Worm (Caenorhabditis elegans): Measurements from ENCODE around the gene F58A3.4.

F58A3.4 gene

DNA sequence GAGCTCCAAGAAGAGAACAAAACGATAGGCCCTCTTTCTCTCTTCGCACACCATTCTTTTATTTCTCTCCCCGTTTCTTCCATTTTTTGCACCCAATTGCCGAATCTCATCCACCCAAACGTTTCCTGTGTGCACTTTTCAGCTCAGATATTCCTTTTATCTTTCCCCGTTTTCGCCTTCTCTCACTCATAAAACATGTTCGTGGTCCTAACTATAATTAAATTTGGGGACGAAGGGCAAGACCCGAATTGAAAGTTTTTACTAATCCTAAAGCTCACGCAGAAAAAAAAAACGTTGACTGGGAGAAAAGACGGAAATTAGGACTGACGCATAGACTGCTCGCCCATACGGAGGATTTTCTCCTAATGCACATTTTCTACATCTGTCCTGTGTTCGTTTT lies 45.0 kb downstream of the F58A3.4 start:
- TF ChIP-seq ces-1 (GFP tag; optimal IDR thresholded peaks at IDR 0.05) (peak; percentile 54), gei-8 (GFP tag; optimal IDR thresholded peaks at IDR 0.05) (no peak)

DNA sequence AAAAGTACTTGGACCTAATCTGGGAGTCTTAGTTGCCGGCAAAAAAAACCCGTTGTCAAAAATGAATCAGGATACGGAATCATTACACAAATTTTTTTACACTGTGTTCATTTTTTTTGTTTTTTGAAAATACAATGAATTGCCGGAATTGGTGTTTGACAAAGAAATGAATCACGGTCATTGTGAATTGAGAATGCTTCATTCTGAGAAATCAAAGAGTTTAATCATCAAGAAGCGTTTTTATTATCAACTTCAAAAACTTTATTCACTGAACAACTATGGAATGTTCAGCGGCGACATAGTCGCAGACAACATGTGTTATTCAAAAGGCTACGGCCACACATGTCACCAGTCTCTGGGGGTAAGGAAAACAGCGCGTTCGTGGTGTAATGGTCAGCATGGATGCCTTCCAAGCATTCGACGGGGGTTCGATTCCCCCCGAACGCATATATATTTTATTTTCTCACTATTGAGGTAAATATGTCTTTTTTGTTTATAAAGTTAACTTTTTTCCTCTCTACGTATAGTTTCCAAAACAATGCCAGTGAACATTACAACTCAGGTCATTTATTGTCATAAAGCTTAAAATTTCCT lies 46.9 kb downstream of the F58A3.4 start, which contains the start of gene nas-10:
Gene nas-10, minus strand, starts transcription at position 51 of the 594 bp plus-strand sequence.
- TF ChIP-seq nhr-102 (tag; optimal IDR thresholded peaks at IDR 0.05) = no peak
- peak; percentile 91 for TF ChIP-seq arid-1 (GFP tag; conservative IDR thresholded peaks at IDR 0.05)
- TF ChIP-seq R02D3.7 (tag; optimal IDR thresholded peaks at IDR 0.05) = no peak
- peak; percentile 90 for TF ChIP-seq ctbp-1 (GFP tag; IDR thresholded peaks at IDR 0.05)
- peak; percentile 26 for TF ChIP-seq nhr-25 (tag; optimal IDR thresholded peaks at IDR 0.05; ENCODE audit: borderline replicate concordance, insufficient read depth)
- TF ChIP-seq unc-39 (tag; optimal IDR thresholded peaks at IDR 0.05) = no peak
- TF ChIP-seq ceh-44 (GFP tag; IDR thresholded peaks at IDR 0.05) = peak; percentile 73; the same call in 1 of the 2 replicates
- peak; percentile 23 for TF ChIP-seq unc-130 (GFP tag; optimal IDR thresholded peaks at IDR 0.05)
- peak; percentile 46 for TF ChIP-seq nhr-28 (tag; optimal IDR thresholded peaks at IDR 0.05)
- no peak for TF ChIP-seq mdt-29 (GFP tag; IDR thresholded peaks at IDR 0.05)
- TF ChIP-seq lin-1 (GFP tag; IDR thresholded peaks at IDR 0.05) = peak; percentile 94
- TF ChIP-seq snpc-4 (tag; optimal IDR thresholded peaks at IDR 0.05) = no peak
- TF ChIP-seq nhr-237 (tag; optimal IDR thresholded peaks at IDR 0.05) = no peak
- TF ChIP-seq lim-7 (GFP tag; IDR thresholded peaks at IDR 0.05) = peak; percentile 91
- TF ChIP-seq tra-1 (GFP tag; IDR thresholded peaks at IDR 0.05) = peak; percentile 90
- no peak for TF ChIP-seq zag-1 (tag; optimal IDR thresholded peaks at IDR 0.05)
- TF ChIP-seq nhr-6 (tag; optimal IDR thresholded peaks at IDR 0.05) = no peak
- TF ChIP-seq zip-11 (GFP tag; IDR thresholded peaks at IDR 0.05) = 0 out of 2 replicates have a peak, but pooled peaks have one; percentile 48
- peak; percentile 51; the same call in 1 of the 2 replicates for TF ChIP-seq nhr-42 (GFP tag; IDR thresholded peaks at IDR 0.05)
- TF ChIP-seq hmg-1.1 (GFP tag; IDR thresholded peaks at IDR 0.05) = peak; percentile 96
- peak; percentile 29 for TF ChIP-seq T20F7.1 (GFP tag; optimal IDR thresholded peaks at IDR 0.05)
- no peak for TF ChIP-seq aly-2 (tag; optimal IDR thresholded peaks at IDR 0.05)
- no peak for TF ChIP-seq lin-15B (tag; optimal IDR thresholded peaks at IDR 0.05)
- no peak for TF ChIP-seq ceh-62 (tag; optimal IDR thresholded peaks at IDR 0.05)
- TF ChIP-seq madf-9 (GFP tag; conservative IDR thresholded peaks at IDR 0.05) = peak; percentile 85
- TF ChIP-seq ZK546.5 (tag; optimal IDR thresholded peaks at IDR 0.05) = no peak
- peak; percentile 90 for TF ChIP-seq vab-7 (GFP tag; IDR thresholded peaks at IDR 0.05)
- TF ChIP-seq F10B5.3 (tag; optimal IDR thresholded peaks at IDR 0.05) = peak; percentile 43
- TF ChIP-seq spr-1 (tag; optimal IDR thresholded peaks at IDR 0.05) = peak; percentile 71
- peak; percentile 53 for TF ChIP-seq nhr-77 (tag; optimal IDR thresholded peaks at IDR 0.05)
- TF ChIP-seq daf-16 (GFP tag; optimal IDR thresholded peaks at IDR 0.05) = peak in 1 of 2 experiments; percentile 72
- peak; percentile 83 for TF ChIP-seq daf-16 (tag; optimal IDR thresholded peaks at IDR 0.05)
- no peak for TF ChIP-seq saeg-2 (GFP tag; IDR thresholded peaks at IDR 0.05)
- no peak for TF ChIP-seq ztf-7 (tag; optimal IDR thresholded peaks at IDR 0.05)
- TF ChIP-seq zfp-3 (GFP tag; conservative IDR thresholded peaks at IDR 0.05) = peak; percentile 63; the same call in 1 of the 2 replicates
- TF ChIP-seq lsy-2 (tag; optimal IDR thresholded peaks at IDR 0.05) = no peak
- peak; percentile 70 for TF ChIP-seq php-3 (GFP tag; IDR thresholded peaks at IDR 0.05)
- no peak for TF ChIP-seq ceh-28 (tag; optimal IDR thresholded peaks at IDR 0.05)
- TF ChIP-seq duxl-1 (tag; optimal IDR thresholded peaks at IDR 0.05; ENCODE audit: poor library complexity) = peak; percentile 74
- no peak for TF ChIP-seq ceh-32 (tag; optimal IDR thresholded peaks at IDR 0.05; ENCODE audit: poor library complexity)
- TF ChIP-seq daf-8 (GFP tag; IDR thresholded peaks at IDR 0.05) = 0 out of 2 replicates have a peak, but pooled peaks have one; percentile 18
- TF ChIP-seq lin-29 (GFP tag; IDR thresholded peaks at IDR 0.05) = 0 out of 2 replicates have a peak, but pooled peaks have one; percentile 47
- no peak for TF ChIP-seq lin-39 (tag; optimal IDR thresholded peaks at IDR 0.05)
- TF ChIP-seq mxl-2 (GFP tag; conservative IDR thresholded peaks at IDR 0.05) = 0 out of 2 replicates have a peak, but pooled peaks have one; percentile 13
- peak; percentile 94 for TF ChIP-seq aha-1 (tag)
- no peak for TF ChIP-seq tag-97 (GFP tag; IDR thresholded peaks at IDR 0.05)
- TF ChIP-seq lir-3 (tag; optimal IDR thresholded peaks at IDR 0.05) = peak; percentile 35
- no peak for TF ChIP-seq ces-1 (GFP tag; optimal IDR thresholded peaks at IDR 0.05)

All from whole organism, L4 larva.